Worm (Caenorhabditis elegans): ENCODE results near the gene srw-15.

The srw-15 gene

ce11 chrV:15268302-15268701 is 38.0 kb downstream of the srw-15 start, which contains the start of gene srw-22:
TSS of gene srw-22 (plus strand) at chrV:15268602.
- TF ChIP-seq Y79H2A.3 (GFP tag; conservative IDR thresholded peaks at IDR 0.05), result no peak
- TF ChIP-seq F33H1.4 (GFP tag; IDR thresholded peaks at IDR 0.05), result no peak
- TF ChIP-seq nhr-179 (tag; optimal IDR thresholded peaks at IDR 0.05), result no peak
- TF ChIP-seq Y67H2A.10 (GFP tag; conservative IDR thresholded peaks at IDR 0.05), result no peak
- TF ChIP-seq xnd-1 (tag; optimal IDR thresholded peaks at IDR 0.05), result no peak
- TF ChIP-seq let-526 (GFP tag; IDR thresholded peaks at IDR 0.05), result no peak
- TF ChIP-seq madf-3 (GFP tag; IDR thresholded peaks at IDR 0.05), result no peak
- TF ChIP-seq ZK185.1 (tag; optimal IDR thresholded peaks at IDR 0.05; ENCODE audit: poor library complexity, severe bottlenecking), result no peak
- TF ChIP-seq lin-54 (GFP tag; optimal IDR thresholded peaks at IDR 0.05), result no peak
- no peak for TF ChIP-seq ama-1 (optimal IDR thresholded peaks at IDR 0.05)
- no peak for TF ChIP-seq ama-1 (GFP tag; optimal IDR thresholded peaks at IDR 0.05)
- TF ChIP-seq egrh-3 (GFP tag; IDR thresholded peaks at IDR 0.05), result no peak
- no peak for TF ChIP-seq rcor-1 (GFP tag; IDR thresholded peaks at IDR 0.05)
- TF ChIP-seq zfh-2 (GFP tag; conservative IDR thresholded peaks at IDR 0.05), result no peak
- TF ChIP-seq tbx-9 (tag; optimal IDR thresholded peaks at IDR 0.05; ENCODE audit: borderline replicate concordance), result no peak
- no peak for TF ChIP-seq fkh-3 (tag; optimal IDR thresholded peaks at IDR 0.05)
- no peak for TF ChIP-seq athp-1 (tag; optimal IDR thresholded peaks at IDR 0.05)
- TF ChIP-seq B0336.3 (GFP tag; IDR thresholded peaks at IDR 0.05), result no peak
- TF ChIP-seq somi-1 (GFP tag; optimal IDR thresholded peaks at IDR 0.05), result no peak

- no peak for TF ChIP-seq ceh-40 (GFP tag; IDR thresholded peaks at IDR 0.05)
- TF ChIP-seq somi-1 (GFP tag; optimal IDR thresholded peaks at IDR 0.05), result no peak
- TF ChIP-seq Y67H2A.10 (GFP tag; conservative IDR thresholded peaks at IDR 0.05), result no peak
- TF ChIP-seq rcor-1 (GFP tag; IDR thresholded peaks at IDR 0.05), result no peak
- no peak for TF ChIP-seq snpc-1.1 (tag; optimal IDR thresholded peaks at IDR 0.05; ENCODE audit: insufficient read depth)
- TF ChIP-seq C06A6.2 (GFP tag; conservative IDR thresholded peaks at IDR 0.05), result no peak
- TF ChIP-seq let-607 (tag; optimal IDR thresholded peaks at IDR 0.05), result no peak
- no peak for TF ChIP-seq nfya-1 (tag; optimal IDR thresholded peaks at IDR 0.05; ENCODE audit: borderline replicate concordance, insufficient read depth)
- TF ChIP-seq F52B5.7 (tag; optimal IDR thresholded peaks at IDR 0.05), result no peak
- TF ChIP-seq F37B4.10 (GFP tag; IDR thresholded peaks at IDR 0.05), result no peak
- no peak for TF ChIP-seq cebp-2 (GFP tag; IDR thresholded peaks at IDR 0.05)
- no peak for TF ChIP-seq T07F8.4 (tag; optimal IDR thresholded peaks at IDR 0.05)
- TF ChIP-seq ztf-26 (tag; optimal IDR thresholded peaks at IDR 0.05), result no peak
- no peak for TF ChIP-seq unc-62 (GFP tag; optimal IDR thresholded peaks at IDR 0.05)
- TF ChIP-seq attf-3 (GFP tag; conservative IDR thresholded peaks at IDR 0.05), result no peak
- no peak for TF ChIP-seq egrh-3 (GFP tag; IDR thresholded peaks at IDR 0.05)
- TF ChIP-seq ccch-3 (GFP tag; optimal IDR thresholded peaks at IDR 0.05), result no peak
- TF ChIP-seq mes-4 (tag; optimal IDR thresholded peaks at IDR 0.05), result no peak
- no peak for TF ChIP-seq lir-1 (GFP tag; conservative IDR thresholded peaks at IDR 0.05)
- TF ChIP-seq bed-1 (GFP tag; IDR thresholded peaks at IDR 0.05), result no peak
Observed at ce11 chrV:15272263-15272662, 41.9 kb downstream of the srw-15 start, which contains the start of gene T10H4.4. TSS of gene T10H4.4 (minus strand) at chrV:15272363.

ce11 chrV:15274757-15275156 is 44.4 kb downstream of the srw-15 start, which contains the start of gene srw-16:
TSS of gene srw-16 (minus strand) at chrV:15274857.
- TF ChIP-seq him-1 (tag; optimal IDR thresholded peaks at IDR 0.05) (no peak), hlh-26 (GFP tag; conservative IDR thresholded peaks at IDR 0.05) (no peak), zfh-2 (GFP tag; conservative IDR thresholded peaks at IDR 0.05) (no peak), ama-1 (optimal IDR thresholded peaks at IDR 0.05) (no peak), ama-1 (GFP tag; optimal IDR thresholded peaks at IDR 0.05) (no peak), ceh-27 (GFP tag; optimal IDR thresholded peaks at IDR 0.05) (no peak), ztf-6 (GFP tag; IDR thresholded peaks at IDR 0.05) (no peak), Y56A3A.18 (GFP tag; IDR thresholded peaks at IDR 0.05) (no peak)

All from whole organism, young adult.